Fruit fly (Drosophila melanogaster) whole organism, embryonic: Measurements from ENCODE around the gene CG11726.

Source experiments
- Awh ChIP-seq: fragments of 200-800 bp; sonication (Bioruptor generic); IDR thresholded peaks from 2 replicates; pipeline ENCODE4, ENCODE4 v1.3.6; 2022; ENCODE audit warnings: missing biosample characterization, missing genetic modification characterization
- B-H2 ChIP-seq: fragments of 200-800 bp; sonication (Bioruptor generic); optimal IDR thresholded peaks from 2 replicates; lab custom pipeline; 2018; ENCODE audit warnings: missing biosample characterization, mild to moderate bottlenecking, missing genetic modification characterization
- CG11723 ChIP-seq: fragments of 200-800 bp; sonication (Bioruptor generic); optimal IDR thresholded peaks from 2 replicates; lab custom pipeline; 2017; ENCODE audit warnings: missing biosample characterization, mild to moderate bottlenecking, missing genetic modification characterization
- CG1233 ChIP-seq: fragments of 200-800 bp; sonication (Bioruptor generic); optimal IDR thresholded peaks from 4 replicates; lab custom pipeline; 2018; ENCODE audit warnings: missing biosample characterization, mild to moderate bottlenecking, missing genetic modification characterization
- CG15479 ChIP-seq: fragments of 200-800 bp; sonication (Bioruptor generic); optimal IDR thresholded peaks from 3 replicates; lab custom pipeline; 2019; ENCODE audit warnings: missing biosample characterization, mild to moderate bottlenecking, missing genetic modification characterization, moderate library complexity
- CG15514 ChIP-seq: fragments of 200-800 bp; sonication (Bioruptor generic); optimal IDR thresholded peaks from 3 replicates; lab custom pipeline; 2017; ENCODE audit warnings: missing biosample characterization, missing genetic modification characterization, mild to moderate bottlenecking, moderate library complexity, missing genetic modification reagents
- CG1603 ChIP-seq: fragments of 200-800 bp; sonication (Bioruptor generic); optimal IDR thresholded peaks from 2 replicates; lab custom pipeline; 2019; ENCODE audit warnings: missing biosample characterization, mild to moderate bottlenecking, missing genetic modification characterization, moderate library complexity
- CG16779 ChIP-seq: fragments of 200-800 bp; sonication (Bioruptor generic); IDR thresholded peaks from 2 replicates; pipeline ENCODE4 v1.3.6; 2022; ENCODE audit warnings: missing biosample characterization, missing genetic modification characterization
- CG17802 ChIP-seq: fragments of 200-800 bp; sonication (Bioruptor generic); optimal IDR thresholded peaks from 2 replicates; lab custom pipeline; 2018; ENCODE audit warnings: missing biosample characterization, mild to moderate bottlenecking, missing genetic modification characterization, moderate library complexity
- CG17912 ChIP-seq: fragments of 200-800 bp; sonication (Bioruptor generic); optimal IDR thresholded peaks from 2 replicates; lab custom pipeline; 2018; ENCODE audit warnings: missing biosample characterization, mild to moderate bottlenecking, missing genetic modification characterization
- CG30020 ChIP-seq: fragments of 200-800 bp; optimal IDR thresholded peaks from 2 replicates; lab custom pipeline; 2019; ENCODE audit warnings: missing biosample characterization, mild to moderate bottlenecking, missing genetic modification characterization, moderate library complexity
- CG30403 ChIP-seq: fragments of 200-800 bp; sonication (Bioruptor generic); optimal IDR thresholded peaks from 3 replicates; lab custom pipeline; 2016; ENCODE audit warnings: missing biosample characterization, missing genetic modification characterization
- CG5180 ChIP-seq: fragments of 200-800 bp; sonication (Bioruptor generic); optimal IDR thresholded peaks from 3 replicates; lab custom pipeline; 2017; ENCODE audit warnings: missing biosample characterization, missing genetic modification characterization, mild to moderate bottlenecking, moderate library complexity, missing genetic modification reagents
- CG6175 ChIP-seq: fragments of 200-800 bp; sonication (Bioruptor generic); IDR thresholded peaks from 3 replicates; pipeline ENCODE4 v1.3.6; 2022; ENCODE audit warnings: missing biosample characterization, missing genetic modification characterization
- CG6813 ChIP-seq: fragments of 200-800 bp; sonication (Bioruptor generic); optimal IDR thresholded peaks from 2 replicates; lab custom pipeline; 2017; ENCODE audit warnings: missing biosample characterization, missing genetic modification characterization, mild to moderate bottlenecking, moderate library complexity, missing genetic modification reagents
- CG7928 ChIP-seq: fragments of 200-800 bp; sonication (Bioruptor generic); optimal IDR thresholded peaks from 2 replicates; lab custom pipeline; 2017; ENCODE audit warnings: missing biosample characterization, mild to moderate bottlenecking, missing genetic modification characterization
- CG8290 ChIP-seq, 3 experiments: fragments of 200-800 bp; sonication (Bioruptor generic); optimal IDR thresholded peaks; 2 replicates each; lab custom pipeline; 2016 to 2019; ENCODE audit warnings: missing biosample characterization in 3 of 3, missing genetic modification characterization in 3 of 3, mild to moderate bottlenecking in 2 of 3, moderate library complexity in 1 of 3
- CG9437 ChIP-seq: fragments of 200-800 bp; sonication (Bioruptor generic); optimal IDR thresholded peaks from 2 replicates; lab custom pipeline; 2018; ENCODE audit warnings: missing biosample characterization, mild to moderate bottlenecking, missing genetic modification characterization
- CkIIα-i1 ChIP-seq: fragments of 200-800 bp; sonication (Bioruptor generic); IDR thresholded peaks from 2 replicates; pipeline ENCODE4 v1.3.6; 2022; ENCODE audit warnings: missing biosample characterization, missing genetic modification characterization
- D ChIP-seq, 2 experiments: fragments of 200-800 bp in 1 of 2; fragments of >200 bp in 1 of 2; sonication (Bioruptor generic) in 1 of 2; optimal IDR thresholded peaks; 2 replicates in 1 of 2; 3 replicates in 1 of 2; lab custom pipeline; 2017; ENCODE audit warnings: mild to moderate bottlenecking in 1 of 2, missing biosample characterization in 1 of 2, missing genetic modification characterization in 1 of 2, missing genetic modification reagents in 1 of 2
- D19A ChIP-seq: fragments of 200-800 bp; optimal IDR thresholded peaks from 3 replicates; lab custom pipeline; 2019; ENCODE audit warnings: missing biosample characterization, mild to moderate bottlenecking, missing genetic modification characterization, moderate library complexity
- Dfd ChIP-seq, 2 experiments: fragments of >200 bp; optimal IDR thresholded peaks; 2 replicates each; lab custom pipeline; 2017; ENCODE audit warnings: missing biosample characterization in 2 of 2, missing genetic modification characterization in 2 of 2
- Dp ChIP-seq: fragments of 200-800 bp; sonication (Bioruptor generic); optimal IDR thresholded peaks from 2 replicates; lab custom pipeline; 2018; ENCODE audit warnings: missing biosample characterization, mild to moderate bottlenecking, missing genetic modification characterization, moderate library complexity
- Fer1 ChIP-seq: fragments of 200-800 bp; sonication (Bioruptor generic); optimal IDR thresholded peaks from 2 replicates; lab custom pipeline; 2017; ENCODE audit warnings: missing biosample characterization, mild to moderate bottlenecking, missing genetic modification characterization
- HLH4C ChIP-seq: fragments of 200-800 bp; sonication (Bioruptor generic); IDR thresholded peaks from 3 replicates; pipeline ENCODE4 v1.3.6; 2022; ENCODE audit warnings: missing biosample characterization, missing genetic modification characterization; ENCODE audit not compliant: partially characterized antibody
- Hey ChIP-seq: fragments of 200-800 bp; sonication (Bioruptor generic); optimal IDR thresholded peaks from 3 replicates; lab custom pipeline; 2018; ENCODE audit warnings: missing biosample characterization, mild to moderate bottlenecking, missing genetic modification characterization
- Kr ChIP-seq: fragments of 200-800 bp; sonication (Bioruptor generic); optimal IDR thresholded peaks from 2 replicates; lab custom pipeline; 2017; ENCODE audit warnings: missing biosample characterization, mild to moderate bottlenecking, missing genetic modification characterization
- MTF-1 ChIP-seq: fragments of 200-800 bp; sonication (Bioruptor generic); optimal IDR thresholded peaks from 2 replicates; lab custom pipeline; 2018; ENCODE audit warnings: missing biosample characterization, mild to moderate bottlenecking, missing genetic modification characterization, borderline replicate concordance
- Nf-YA ChIP-seq: fragments of 200-800 bp; sonication (Bioruptor generic); IDR thresholded peaks from 2 replicates; pipeline ENCODE4 v1.3.6; 2022; ENCODE audit warnings: missing biosample characterization, missing genetic modification characterization
- Ptx1 ChIP-seq: fragments of 200-800 bp; sonication (Bioruptor generic); IDR thresholded peaks from 2 replicates; pipeline ENCODE4 v1.3.6; 2022; ENCODE audit warnings: missing biosample characterization, missing genetic modification characterization
- ara ChIP-seq: fragments of 200-800 bp; sonication (Bioruptor generic); IDR thresholded peaks from 2 replicates; pipeline ENCODE4 v1.3.6; 2022; ENCODE audit warnings: missing biosample characterization, missing genetic modification characterization
- az2 ChIP-seq: fragments of 200-800 bp; sonication (Bioruptor generic); optimal IDR thresholded peaks from 3 replicates; lab custom pipeline; 2016; ENCODE audit warnings: missing biosample characterization, missing genetic modification characterization
- bcd ChIP-seq: fragments of 200-800 bp; sonication (Bioruptor generic); optimal IDR thresholded peaks from 2 replicates; lab custom pipeline; 2017; ENCODE audit warnings: missing biosample characterization, mild to moderate bottlenecking, missing genetic modification characterization
- ci ChIP-seq: fragments of 200-800 bp; sonication (Bioruptor generic); IDR thresholded peaks from 3 replicates; pipeline ENCODE4 v1.3.6; 2022; ENCODE audit warnings: missing biosample characterization, missing genetic modification characterization
- cwo ChIP-seq: fragments of 200-800 bp; sonication (Bioruptor generic); optimal IDR thresholded peaks from 3 replicates; lab custom pipeline; 2017; ENCODE audit warnings: missing biosample characterization, missing genetic modification characterization, mild to moderate bottlenecking, moderate library complexity, missing genetic modification reagents
- grn ChIP-seq: fragments of 200-800 bp; sonication (Bioruptor generic); optimal IDR thresholded peaks from 3 replicates; lab custom pipeline; 2017; ENCODE audit warnings: missing biosample characterization, missing genetic modification characterization
- hbn ChIP-seq: fragments of 200-800 bp; sonication (Bioruptor generic); IDR thresholded peaks from 2 replicates; pipeline ENCODE4 v1.3.6; 2022; ENCODE audit warnings: missing biosample characterization, missing genetic modification characterization; ENCODE audit not compliant: partially characterized antibody
- kni ChIP-seq: fragments of 200-800 bp; sonication (Bioruptor generic); optimal IDR thresholded peaks from 3 replicates; lab custom pipeline; 2017; ENCODE audit warnings: mild to moderate bottlenecking, missing biosample characterization, missing genetic modification reagents, missing genetic modification characterization
- lab ChIP-seq: fragments of 200-800 bp; sonication (Bioruptor generic); optimal IDR thresholded peaks from 3 replicates; lab custom pipeline; 2017; ENCODE audit warnings: missing biosample characterization, missing genetic modification characterization, mild to moderate bottlenecking, moderate library complexity, missing genetic modification reagents
- nau ChIP-seq: fragments of 200-800 bp; sonication (Bioruptor generic); optimal IDR thresholded peaks from 3 replicates; lab custom pipeline; 2017; ENCODE audit warnings: missing biosample characterization, mild to moderate bottlenecking, missing genetic modification characterization, missing genetic modification reagents
- pita ChIP-seq: fragments of 200-800 bp; sonication (Bioruptor generic); optimal IDR thresholded peaks from 2 replicates; lab custom pipeline; 2017; ENCODE audit warnings: missing biosample characterization, mild to moderate bottlenecking, missing genetic modification characterization
- slp2 ChIP-seq: fragments of 200-800 bp; sonication (Bioruptor generic); optimal IDR thresholded peaks from 2 replicates; lab custom pipeline; 2016; ENCODE audit warnings: missing biosample characterization, missing genetic modification characterization
- trem ChIP-seq: fragments of 200-800 bp; optimal IDR thresholded peaks from 3 replicates; lab custom pipeline; 2019; ENCODE audit warnings: missing biosample characterization, mild to moderate bottlenecking, missing genetic modification characterization, moderate library complexity

Gene CG11726

dm6 chr3L:11405362-11406254 lies 11.1 kb downstream of the CG11726 start (continued):
- peak; percentile 26 for TF ChIP-seq CG7928 (GFP tag; lab: Kevin White, UChicago)
- peak; percentile 89 for TF ChIP-seq lab (GFP tag; lab: Kevin White, UChicago)
- TF ChIP-seq pita (GFP tag; lab: Kevin White, UChicago): no peak
- peak; percentile 94 for TF ChIP-seq trem (tag; lab: Kevin White, UChicago)

dm6 chr3L:11406535-11407201 lies 12.2 kb downstream of the CG11726 start:
- TF ChIP-seq Dp (GFP tag; lab: Kevin White, UChicago): no peak
- TF ChIP-seq kni (GFP tag; lab: Kevin White, UChicago): peak; percentile 41
- peak; percentile 72 for TF ChIP-seq Awh (GFP tag; lab: Robert Waterston, UW)
- TF ChIP-seq CG9437 (GFP tag; lab: Kevin White, UChicago): no peak
- no peak for TF ChIP-seq slp2 (GFP tag; lab: Kevin White, UChicago)
- no peak for TF ChIP-seq CG17912 (GFP tag; lab: Kevin White, UChicago)
- TF ChIP-seq HLH4C (GFP tag; lab: Robert Waterston, UW): 0 out of 3 replicates have a peak, but pooled peaks have one; percentile 31
- TF ChIP-seq Ptx1 (GFP tag; lab: Robert Waterston, UW): no peak
- TF ChIP-seq ara (GFP tag; lab: Robert Waterston, UW): no peak
- TF ChIP-seq Fer1: no peak
- no peak for TF ChIP-seq CG15514
- TF ChIP-seq CG30403 (GFP tag; lab: Kevin White, UChicago): no peak
- TF ChIP-seq CG6813 (GFP tag; lab: Kevin White, UChicago): no peak
- TF ChIP-seq CG8290 (GFP tag; optimal IDR thresholded peaks at IDR 0.05; lab: Kevin White, UChicago): no peak
- peak in 1 of 2 experiments; percentile 57 for TF ChIP-seq CG8290 (tag; optimal IDR thresholded peaks at IDR 0.05; lab: Kevin White, UChicago)
- TF ChIP-seq hbn: no peak
- TF ChIP-seq Kr: no peak
- no peak for TF ChIP-seq Hey (tag; lab: Kevin White, UChicago)
- TF ChIP-seq CkIIα-i1 (GFP tag; lab: Robert Waterston, UW): no peak
- peak; percentile 50; the same call in 1 of the 2 replicates for TF ChIP-seq CG16779
- TF ChIP-seq Nf-YA (GFP tag; lab: Robert Waterston, UW): 0 out of 2 replicates have a peak, but pooled peaks have one; percentile 36
- TF ChIP-seq grn (GFP tag; lab: Kevin White, UChicago): peak; percentile 35
- TF ChIP-seq CG5180: no peak
- TF ChIP-seq CG11723 (GFP tag; lab: Kevin White, UChicago): no peak
- TF ChIP-seq B-H2 (GFP tag; lab: Kevin White, UChicago): no peak
- TF ChIP-seq ci: 0 out of 3 replicates have a peak, but pooled peaks have one; percentile 24
- no peak for TF ChIP-seq CG17802 (tag; lab: Kevin White, UChicago)
- TF ChIP-seq CG15479: no peak
- no peak for TF ChIP-seq CG7928 (GFP tag; lab: Kevin White, UChicago)
- TF ChIP-seq D19A: no peak
- peak; percentile 14 for TF ChIP-seq CG1603 (tag; lab: Kevin White, UChicago)
- peak; percentile 35 for TF ChIP-seq D (optimal IDR thresholded peaks at IDR 0.05; lab: Kevin White, UChicago)
- TF ChIP-seq D (GFP tag; optimal IDR thresholded peaks at IDR 0.05; lab: Kevin White, UChicago): no peak
- TF ChIP-seq nau (GFP tag; lab: Kevin White, UChicago): no peak
- TF ChIP-seq az2 (GFP tag; lab: Kevin White, UChicago): no peak
- TF ChIP-seq cwo (GFP tag; lab: Kevin White, UChicago): no peak
- no peak for TF ChIP-seq CG1233
- peak; percentile 73; the same call in 2 of the 3 replicates for TF ChIP-seq CG6175 (GFP tag; lab: Robert Waterston, UW)
- TF ChIP-seq bcd: no peak
- TF ChIP-seq Dfd (GFP tag; optimal IDR thresholded peaks at IDR 0.05; lab: Kevin White, UChicago): no peak
- TF ChIP-seq MTF-1 (GFP tag; lab: Kevin White, UChicago): no peak
- no peak for TF ChIP-seq CG30020 (tag; lab: Kevin White, UChicago)
